2 fruit fly cellular contexts compared by ENCODE assay signal in the genomic region with DNA sequence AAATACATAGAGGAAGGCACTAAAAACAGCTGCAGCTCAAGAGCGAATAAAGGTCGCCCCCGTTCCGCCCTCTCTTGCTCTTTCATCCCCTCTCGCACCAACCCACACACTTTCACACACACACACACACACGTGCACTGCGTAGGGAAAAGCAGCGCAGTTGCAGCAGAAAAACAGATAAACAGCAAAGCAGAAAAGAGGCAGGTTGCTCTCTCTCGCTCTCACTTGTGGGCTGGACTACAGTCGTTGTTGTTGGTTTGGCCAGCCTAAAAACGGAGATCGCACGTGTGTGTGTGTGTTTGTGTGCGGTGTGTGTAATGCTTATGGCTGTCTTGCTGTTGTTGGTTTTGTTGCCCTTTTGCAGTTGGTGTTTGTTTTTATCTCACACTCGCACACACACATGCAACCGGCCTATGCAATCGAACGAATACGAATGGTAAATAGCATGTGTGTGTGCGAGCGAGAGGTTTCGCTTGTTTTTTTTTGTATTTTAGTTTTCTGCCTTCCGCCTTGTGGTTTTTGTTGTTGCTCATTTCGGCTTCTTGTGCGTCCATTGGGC.
A peak's percentile ranks its signal among the peaks of the same experiment; 100 is the strongest.
TF ChIP-seq lines count a peak whose summit lies in the region.

No protein-coding gene starts in this region.

TF ChIP-seq in whole organism, embryonic, 481 proteins besides CTCF, POLR2A, EP300 and RAD21 (continued from another document):
- 0 out of 3 replicates have a peak, but pooled peaks have one; percentile 35 for TF ChIP-seq CG6791 (GFP tag; IDR thresholded peaks at IDR 0.05; lab: Robert Waterston, UW; ENCODE audit: partially characterized antibody)
- TF ChIP-seq CG16813 (GFP tag; IDR thresholded peaks at IDR 0.05; lab: Robert Waterston, UW; ENCODE audit: partially characterized antibody): 0 out of 3 replicates have a peak, but pooled peaks have one; percentile 13
- TF ChIP-seq jing (GFP tag; optimal IDR thresholded peaks at IDR 0.05; lab: Kevin White, UChicago): no peak
- TF ChIP-seq D (optimal IDR thresholded peaks at IDR 0.05; lab: Kevin White, UChicago): peak; percentile 92
- no peak for TF ChIP-seq D (GFP tag; optimal IDR thresholded peaks at IDR 0.05; lab: Kevin White, UChicago)
- no peak for TF ChIP-seq Dad (GFP tag; optimal IDR thresholded peaks at IDR 0.05; lab: Kevin White, UChicago)
- peak in 1 of 2 experiments; percentile 50 for TF ChIP-seq Eip74EF (GFP tag; optimal IDR thresholded peaks at IDR 0.05; lab: Kevin White, UChicago)
- TF ChIP-seq sqz (GFP tag; optimal IDR thresholded peaks at IDR 0.05; lab: Kevin White, UChicago): peak; percentile 93
- TF ChIP-seq unpg (GFP tag; optimal IDR thresholded peaks at IDR 0.05; lab: Kevin White, UChicago): no peak
- peak; percentile 63 for TF ChIP-seq CG3163 (GFP tag; optimal IDR thresholded peaks at IDR 0.05; lab: Kevin White, UChicago)
- peak; percentile 29 for TF ChIP-seq lbe (GFP tag; optimal IDR thresholded peaks at IDR 0.05; lab: Kevin White, UChicago)
- no peak for TF ChIP-seq Elba2 (GFP tag; optimal IDR thresholded peaks at IDR 0.05; lab: Kevin White, UChicago)
- peak; percentile 90 for TF ChIP-seq CG32772 (GFP tag; IDR thresholded peaks at IDR 0.05; lab: Robert Waterston, UW)
- TF ChIP-seq crol (GFP tag; IDR thresholded peaks at IDR 0.05; lab: Robert Waterston, UW): peak; percentile 92
- TF ChIP-seq Adf1 (GFP tag; IDR thresholded peaks at IDR 0.05; lab: Robert Waterston, UW): peak; percentile 39; the same call in 1 of the 2 replicates
- TF ChIP-seq CG1832 (GFP tag; optimal IDR thresholded peaks at IDR 0.05; lab: Kevin White, UChicago): peak; percentile 75
- TF ChIP-seq psq (GFP tag; optimal IDR thresholded peaks at IDR 0.05; lab: Kevin White, UChicago): peak; percentile 49
- TF ChIP-seq sr (GFP tag; IDR thresholded peaks at IDR 0.05; lab: Robert Waterston, UW): peak; percentile 17
- TF ChIP-seq Jarid2 (GFP tag; optimal IDR thresholded peaks at IDR 0.05; lab: Kevin White, UChicago): peak; percentile 47
- TF ChIP-seq CG10959 (GFP tag; IDR thresholded peaks at IDR 0.05; lab: Robert Waterston, UW): no peak
- no peak for TF ChIP-seq CG12155 (GFP tag; optimal IDR thresholded peaks at IDR 0.05; lab: Kevin White, UChicago)
- TF ChIP-seq sna (GFP tag; IDR thresholded peaks at IDR 0.05; lab: Robert Waterston, UW; ENCODE audit: partially characterized antibody): 0 out of 2 replicates have a peak, but pooled peaks have one; percentile 51
- peak in 1 of 2 experiments; percentile 57 for TF ChIP-seq bsh (GFP tag; optimal IDR thresholded peaks at IDR 0.05; lab: Kevin White, UChicago)
- TF ChIP-seq pnt (GFP tag; optimal IDR thresholded peaks at IDR 0.05; lab: Kevin White, UChicago): no peak
- TF ChIP-seq Neu2 (GFP tag; optimal IDR thresholded peaks at IDR 0.05; lab: Kevin White, UChicago; ENCODE audit: borderline replicate concordance): no peak
- 0 out of 2 replicates have a peak, but pooled peaks have one; percentile 7 for TF ChIP-seq esg (GFP tag; conservative IDR thresholded peaks at IDR 0.05; lab: Robert Waterston, UW)
- no peak for TF ChIP-seq kay (GFP tag; optimal IDR thresholded peaks at IDR 0.05; lab: Kevin White, UChicago)
- TF ChIP-seq CG2712 (tag; optimal IDR thresholded peaks at IDR 0.05; lab: Kevin White, UChicago): no peak
- no peak for TF ChIP-seq CrebB (tag; optimal IDR thresholded peaks at IDR 0.05; lab: Kevin White, UChicago)
- peak in 1 of 2 experiments; percentile 14 for TF ChIP-seq Dfd (GFP tag; optimal IDR thresholded peaks at IDR 0.05; lab: Kevin White, UChicago)
- TF ChIP-seq CG15479 (GFP tag; optimal IDR thresholded peaks at IDR 0.05; lab: Kevin White, UChicago): peak; percentile 41
- TF ChIP-seq repo (GFP tag; optimal IDR thresholded peaks at IDR 0.05; lab: Kevin White, UChicago): no peak

TF ChIP-seq in whole organism, prepupa, 60 proteins besides CTCF, POLR2A, EP300 and RAD21 (continued from another document):
- TF ChIP-seq CG11762 (GFP tag; optimal IDR thresholded peaks at IDR 0.05; lab: Kevin White, UChicago; ENCODE audit: insufficient read depth) (peak; percentile 53), CG11902 (GFP tag; optimal IDR thresholded peaks at IDR 0.05; lab: Kevin White, UChicago) (no peak), CG6792 (GFP tag; optimal IDR thresholded peaks at IDR 0.05; lab: Kevin White, UChicago) (peak; percentile 42), CG1621 (tag; optimal IDR thresholded peaks at IDR 0.05; lab: Kevin White, UChicago) (peak; percentile 72), CG3919 (GFP tag; optimal IDR thresholded peaks at IDR 0.05; lab: Kevin White, UChicago) (peak; percentile 59), Hr38 (GFP tag; optimal IDR thresholded peaks at IDR 0.05; lab: Kevin White, UChicago) (no peak), OdsH (GFP tag; optimal IDR thresholded peaks at IDR 0.05; lab: Kevin White, UChicago) (peak; percentile 30), CG15336 (GFP tag; IDR thresholded peaks at IDR 0.05; lab: Robert Waterston, UW) (peak; percentile 63), topi (GFP tag; optimal IDR thresholded peaks at IDR 0.05; lab: Kevin White, UChicago) (peak; percentile 11), Sox14 (GFP tag; optimal IDR thresholded peaks at IDR 0.05; lab: Kevin White, UChicago) (peak; percentile 52)
TF ChIP-seq in whole organism, prepupa: peak in this region for 45.
